Worm (Caenorhabditis elegans) whole organism, L4/young adult: ENCODE results near the gene K07F5.14.

Source experiments
- W03F9.2 ChIP-seq: fragments of 150-350 bp; optimal IDR thresholded peaks from 2 replicates; lab custom pipeline; 2014; ENCODE audit warnings: missing biosample characterization, missing genetic modification characterization
- dao-5 ChIP-seq: sonication (generic microtip); optimal IDR thresholded peaks from 2 replicates; lab custom pipeline; 2016; ENCODE audit warnings: missing genotype, missing genetic modification characterization, moderate library complexity, missing compliant biosample characterization

ce11 chrIV:9850931-9851330 is 11.1 kb upstream of the K07F5.14 start, which contains the start of gene ssp-10:
- no peak for TF ChIP-seq W03F9.2 (tag; lab: Kevin White, UChicago)
- TF ChIP-seq dao-5: no peak
